Worm (Caenorhabditis elegans) whole organism, L2 larva: ENCODE data around the gene nhr-269.

ENCODE experiments used
- aly-2 ChIP-seq: fragments of 150-350 bp; optimal IDR thresholded peaks from 2 replicates; lab custom pipeline; 2014; ENCODE audit warnings: missing biosample characterization, missing genetic modification characterization
- ama-1 ChIP-seq: fragments of 150-350 bp; optimal IDR thresholded peaks from 2 replicates; lab custom pipeline; 2018; ENCODE audit warnings: inconsistent platforms
- egl-27 ChIP-seq: sonication (generic microtip); optimal IDR thresholded peaks from 3 replicates; lab custom pipeline; 2017; ENCODE audit warnings: missing biosample characterization, missing genetic modification reagents, missing genetic modification characterization
- elt-1 ChIP-seq: fragments of 150-350 bp; optimal IDR thresholded peaks from 2 replicates; lab custom pipeline; 2014; ENCODE audit warnings: missing biosample characterization, missing genetic modification characterization
- lin-11 ChIP-seq: fragments of 150-350 bp; sonication (generic microtip); optimal IDR thresholded peaks from 2 replicates; lab custom pipeline; 2014; ENCODE audit warnings: missing biosample characterization, missing genetic modification characterization, inconsistent platforms, mixed read lengths
- lin-39 ChIP-seq: fragments of 150-350 bp; optimal IDR thresholded peaks from 2 replicates; lab custom pipeline; 2014; ENCODE audit warnings: missing biosample characterization, missing genetic modification reagents, missing genetic modification characterization
- lsy-2 ChIP-seq, 2 experiments: fragments of 150-350 bp in 1 of 2; sonication (generic microtip) in 1 of 2; optimal IDR thresholded peaks; 2 replicates each; lab custom pipeline; 2014 to 2017; ENCODE audit warnings: missing biosample characterization in 2 of 2, missing genetic modification characterization in 2 of 2
- mdl-1 ChIP-seq, 2 experiments: fragments of 150-350 bp in 1 of 2; sonication (generic microtip) in 1 of 2; optimal IDR thresholded peaks; 2 replicates each; lab custom pipeline; 2017; ENCODE audit warnings: missing biosample characterization in 2 of 2, missing genetic modification characterization in 2 of 2
- nhr-10 ChIP-seq: sonication (generic microtip); optimal IDR thresholded peaks from 2 replicates; lab custom pipeline; 2017; ENCODE audit warnings: missing biosample characterization, missing genetic modification characterization
- sma-3 ChIP-seq: sonication (generic microtip); optimal IDR thresholded peaks from 2 replicates; lab custom pipeline; 2016; ENCODE audit warnings: missing genetic modification reagents, missing genetic modification characterization, missing compliant biosample characterization
- snpc-4 ChIP-seq: fragments of 150-350 bp; optimal IDR thresholded peaks from 2 replicates; lab custom pipeline; 2014; ENCODE audit warnings: missing biosample characterization, missing genetic modification characterization
- unc-55 ChIP-seq: fragments of 150-350 bp; sonication (generic microtip); optimal IDR thresholded peaks from 3 replicates; lab custom pipeline; 2014; ENCODE audit warnings: missing biosample characterization, missing genetic modification reagents, missing genetic modification characterization
- ztf-11 ChIP-seq: sonication (generic microtip); optimal IDR thresholded peaks from 2 replicates; lab custom pipeline; 2017; ENCODE audit warnings: missing biosample characterization, missing genetic modification characterization

DNA sequence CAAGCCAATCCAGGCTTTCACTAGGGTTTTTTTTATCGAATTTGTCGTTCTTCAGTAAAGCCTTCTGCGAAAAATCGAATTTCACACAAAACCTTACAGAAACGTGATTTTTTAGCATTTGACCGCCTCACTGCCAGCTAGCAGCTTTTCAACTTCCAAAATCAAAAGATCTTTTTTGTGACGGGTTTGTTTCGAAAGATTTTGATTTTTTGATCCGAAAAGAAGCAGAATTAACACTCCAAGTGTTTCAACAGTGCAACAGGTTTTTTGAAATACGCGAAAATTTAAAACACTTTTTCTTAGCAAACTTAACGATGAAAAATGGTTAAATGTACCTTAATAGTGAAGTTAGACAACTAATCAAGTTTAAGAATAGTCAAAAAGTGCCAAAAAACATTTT is 28.2 kb downstream of the nhr-269 start, which contains the start of gene clec-229:
- no peak for TF ChIP-seq lin-39 (tag; lab: Kevin White, UChicago)
- TF ChIP-seq egl-27 = no peak
- no peak for TF ChIP-seq lin-11 (tag; lab: Kevin White, UChicago)
- TF ChIP-seq ama-1 (lab: Kevin White, UChicago) = no peak
- no peak for TF ChIP-seq snpc-4 (tag; lab: Kevin White, UChicago)
- TF ChIP-seq ztf-11 (tag; lab: Kevin White, UChicago) = no peak
- TF ChIP-seq elt-1 = no peak
- TF ChIP-seq mdl-1 (tag; optimal IDR thresholded peaks at IDR 0.05; lab: Kevin White, UChicago) = no peak
- no peak for TF ChIP-seq unc-55
- no peak for TF ChIP-seq nhr-10 (tag; lab: Kevin White, UChicago)
- TF ChIP-seq aly-2 (tag; lab: Kevin White, UChicago) = no peak
- no peak for TF ChIP-seq lsy-2 (tag; optimal IDR thresholded peaks at IDR 0.05; lab: Kevin White, UChicago)
- TF ChIP-seq sma-3 = no peak
